Fruit fly (Drosophila melanogaster) whole organism, embryonic: Measurements from ENCODE around the gene Chrac-16.

Experiments used
- Abd-B ChIP-seq: fragments of 200-800 bp; sonication (Bioruptor generic); optimal IDR thresholded peaks from 2 replicates; lab custom pipeline; 2018; ENCODE audit warnings: missing biosample characterization, mild to moderate bottlenecking, missing genetic modification characterization, moderate library complexity
- Ada2b ChIP-seq: fragments of 200-800 bp; sonication (Bioruptor generic); IDR thresholded peaks from 2 replicates; pipeline ENCODE4 v1.3.6; 2022; ENCODE audit warnings: missing biosample characterization, missing genetic modification characterization
- Antp ChIP-seq: fragments of 200-800 bp; sonication (Bioruptor generic); optimal IDR thresholded peaks from 3 replicates; lab custom pipeline; 2016; ENCODE audit warnings: missing biosample characterization, missing genetic modification characterization
- Awh ChIP-seq: fragments of 200-800 bp; sonication (Bioruptor generic); IDR thresholded peaks from 2 replicates; pipeline ENCODE4, ENCODE4 v1.3.6; 2022; ENCODE audit warnings: missing biosample characterization, missing genetic modification characterization
- Blimp-1 ChIP-seq: fragments of 200-800 bp; sonication (Bioruptor generic); optimal IDR thresholded peaks from 3 replicates; lab custom pipeline; 2018; ENCODE audit warnings: missing biosample characterization, missing genetic modification characterization, mild to moderate bottlenecking, moderate library complexity, missing genetic modification reagents
- CG10147 ChIP-seq: fragments of 200-800 bp; sonication (Bioruptor generic); optimal IDR thresholded peaks from 2 replicates; lab custom pipeline; 2019; ENCODE audit warnings: missing biosample characterization, mild to moderate bottlenecking, missing genetic modification characterization, moderate library complexity
- CG12391 ChIP-seq: fragments of 200-800 bp; sonication (Bioruptor generic); optimal IDR thresholded peaks from 3 replicates; lab custom pipeline; 2018; ENCODE audit warnings: missing biosample characterization, mild to moderate bottlenecking, missing genetic modification characterization, moderate library complexity
- CG13287 ChIP-seq: fragments of 200-800 bp; sonication (Bioruptor generic); IDR thresholded peaks from 2 replicates; pipeline ENCODE4 v1.3.6; 2022; ENCODE audit warnings: missing biosample characterization, missing genetic modification characterization; ENCODE audit not compliant: partially characterized antibody
- CG13624 ChIP-seq: fragments of 200-800 bp; sonication (Bioruptor generic); optimal IDR thresholded peaks from 2 replicates; lab custom pipeline; 2016; ENCODE audit warnings: missing biosample characterization, missing genetic modification characterization
- CG13775 ChIP-seq: fragments of 200-800 bp; sonication (Bioruptor generic); optimal IDR thresholded peaks from 3 replicates; lab custom pipeline; 2017; ENCODE audit warnings: missing biosample characterization, mild to moderate bottlenecking, missing genetic modification characterization
- CG17829 ChIP-seq: fragments of 200-800 bp; optimal IDR thresholded peaks from 2 replicates; lab custom pipeline; 2019; ENCODE audit warnings: missing biosample characterization, mild to moderate bottlenecking, missing genetic modification characterization, moderate library complexity
- CG18476 ChIP-seq: fragments of 200-800 bp; sonication (Bioruptor generic); optimal IDR thresholded peaks from 2 replicates; lab custom pipeline; 2016; ENCODE audit warnings: missing biosample characterization, mild to moderate bottlenecking, missing genetic modification characterization
- CG30403 ChIP-seq: fragments of 200-800 bp; sonication (Bioruptor generic); optimal IDR thresholded peaks from 3 replicates; lab custom pipeline; 2016; ENCODE audit warnings: missing biosample characterization, missing genetic modification characterization
- CG32532 ChIP-seq: fragments of 200-800 bp; sonication (Bioruptor generic); IDR thresholded peaks from 2 replicates; pipeline ENCODE4 v1.3.6; 2022; ENCODE audit warnings: missing biosample characterization, missing genetic modification characterization
- CG7271 ChIP-seq: fragments of 200-800 bp; sonication (Bioruptor generic); optimal IDR thresholded peaks from 2 replicates; lab custom pipeline; 2018; ENCODE audit warnings: missing biosample characterization, mild to moderate bottlenecking, missing genetic modification characterization, moderate library complexity
- CrebB ChIP-seq: fragments of 200-800 bp; sonication (Bioruptor generic); optimal IDR thresholded peaks from 3 replicates; lab custom pipeline; 2018; ENCODE audit warnings: missing biosample characterization, mild to moderate bottlenecking, missing genetic modification characterization
- D19B ChIP-seq: fragments of 200-800 bp; sonication (Bioruptor generic); optimal IDR thresholded peaks from 2 replicates; lab custom pipeline; 2017; ENCODE audit warnings: missing biosample characterization, mild to moderate bottlenecking, missing genetic modification characterization
- ERR ChIP-seq: fragments of 200-800 bp; sonication (Bioruptor generic); optimal IDR thresholded peaks from 2 replicates; lab custom pipeline; 2016; ENCODE audit warnings: missing biosample characterization, missing genetic modification characterization
- GATAe ChIP-seq: fragments of 200-800 bp; sonication (Bioruptor generic); conservative IDR thresholded peaks from 2 replicates; pipeline ENCODE4 v1.3.6; 2022; ENCODE audit warnings: missing biosample characterization, missing genetic modification characterization
- HHEX ChIP-seq: fragments of 200-800 bp; sonication (Bioruptor generic); optimal IDR thresholded peaks from 3 replicates; lab custom pipeline; 2017; ENCODE audit warnings: missing biosample characterization, mild to moderate bottlenecking, missing genetic modification characterization, missing genetic modification reagents
- Med ChIP-seq: fragments of 200-800 bp; sonication (Bioruptor generic); peaks from one replicate; lab custom pipeline; 2016; ENCODE audit warnings: missing biosample characterization, missing genetic modification characterization, mild to moderate bottlenecking, inconsistent platforms, moderate library complexity
- NC2β ChIP-seq: fragments of 200-800 bp; sonication (Bioruptor generic); optimal IDR thresholded peaks from 2 replicates; lab custom pipeline; 2016; ENCODE audit warnings: missing biosample characterization, missing genetic modification characterization
- PHDP ChIP-seq: fragments of 200-800 bp; sonication (Bioruptor generic); optimal IDR thresholded peaks from 3 replicates; lab custom pipeline; 2018; ENCODE audit warnings: missing biosample characterization, mild to moderate bottlenecking, missing genetic modification characterization, moderate library complexity
- Poxn ChIP-seq: fragments of 200-800 bp; sonication (Bioruptor generic); IDR thresholded peaks from 2 replicates; pipeline ENCODE4 v1.3.6; 2022; ENCODE audit warnings: missing biosample characterization, missing genetic modification characterization
- Sry-δ ChIP-seq: fragments of 200-800 bp; sonication (Bioruptor generic); optimal IDR thresholded peaks from 2 replicates; lab custom pipeline; 2016; ENCODE audit warnings: missing biosample characterization, missing genetic modification characterization
- Stat92E ChIP-seq, 3 experiments: fragments of >200 bp in 2 of 3; fragments of 200-800 bp in 1 of 3; sonication (Bioruptor generic) in 1 of 3; optimal IDR thresholded peaks; 2 replicates each; lab custom pipeline; 2017 to 2019; ENCODE audit warnings: missing biosample characterization in 3 of 3, missing genetic modification characterization in 3 of 3, mild to moderate bottlenecking in 1 of 3, moderate library complexity in 1 of 3
- TFAM ChIP-seq: fragments of 200-800 bp; sonication (Bioruptor generic); optimal IDR thresholded peaks from 2 replicates; lab custom pipeline; 2017; ENCODE audit warnings: missing biosample characterization, missing genetic modification characterization, inconsistent platforms
- ac ChIP-seq: fragments of 200-800 bp; sonication (Bioruptor generic); optimal IDR thresholded peaks from 3 replicates; lab custom pipeline; 2017; ENCODE audit warnings: missing biosample characterization, mild to moderate bottlenecking, missing genetic modification characterization
- ase ChIP-seq: fragments of 200-800 bp; sonication (Bioruptor generic); IDR thresholded peaks from 3 replicates; pipeline ENCODE4 v1.3.6; 2022; ENCODE audit warnings: missing biosample characterization, missing genetic modification characterization
- cas ChIP-seq: fragments of 200-800 bp; sonication (Bioruptor generic); IDR thresholded peaks from 2 replicates; pipeline ENCODE4 v1.3.6; 2022; ENCODE audit warnings: missing biosample characterization, missing genetic modification characterization
- ci ChIP-seq: fragments of 200-800 bp; sonication (Bioruptor generic); IDR thresholded peaks from 3 replicates; pipeline ENCODE4 v1.3.6; 2022; ENCODE audit warnings: missing biosample characterization, missing genetic modification characterization
- dati ChIP-seq: fragments of 200-800 bp; sonication (Bioruptor generic); IDR thresholded peaks from 2 replicates; pipeline ENCODE4 v1.3.6; 2022; ENCODE audit warnings: missing biosample characterization, missing genetic modification characterization
- ewg ChIP-seq: fragments of 200-800 bp; sonication (Bioruptor generic); optimal IDR thresholded peaks from 3 replicates; lab custom pipeline; 2017; ENCODE audit warnings: mild to moderate bottlenecking, missing biosample characterization, missing genetic modification reagents, missing genetic modification characterization
- grn ChIP-seq: fragments of 200-800 bp; sonication (Bioruptor generic); optimal IDR thresholded peaks from 3 replicates; lab custom pipeline; 2017; ENCODE audit warnings: missing biosample characterization, missing genetic modification characterization
- h ChIP-seq: fragments of >200 bp; optimal IDR thresholded peaks from 2 replicates; lab custom pipeline; 2017
- jumu ChIP-seq: fragments of 200-800 bp; sonication (Bioruptor generic); optimal IDR thresholded peaks from 3 replicates; lab custom pipeline; 2016; ENCODE audit warnings: missing biosample characterization, missing genetic modification characterization
- kni ChIP-seq: fragments of 200-800 bp; sonication (Bioruptor generic); optimal IDR thresholded peaks from 3 replicates; lab custom pipeline; 2017; ENCODE audit warnings: mild to moderate bottlenecking, missing biosample characterization, missing genetic modification reagents, missing genetic modification characterization
- pnt ChIP-seq: fragments of 200-800 bp; sonication (Bioruptor generic); optimal IDR thresholded peaks from 3 replicates; lab custom pipeline; 2016; ENCODE audit warnings: missing biosample characterization, missing genetic modification characterization
- slbo ChIP-seq: fragments of 200-800 bp; sonication (Bioruptor generic); IDR thresholded peaks from 2 replicates; pipeline ENCODE4 v1.3.6; 2022; ENCODE audit warnings: missing biosample characterization, missing genetic modification characterization
- tin ChIP-seq: fragments of 200-800 bp; sonication (Bioruptor generic); optimal IDR thresholded peaks from 3 replicates; lab custom pipeline; 2016; ENCODE audit warnings: missing biosample characterization, missing genetic modification characterization

Chrac-16 gene

DNA sequence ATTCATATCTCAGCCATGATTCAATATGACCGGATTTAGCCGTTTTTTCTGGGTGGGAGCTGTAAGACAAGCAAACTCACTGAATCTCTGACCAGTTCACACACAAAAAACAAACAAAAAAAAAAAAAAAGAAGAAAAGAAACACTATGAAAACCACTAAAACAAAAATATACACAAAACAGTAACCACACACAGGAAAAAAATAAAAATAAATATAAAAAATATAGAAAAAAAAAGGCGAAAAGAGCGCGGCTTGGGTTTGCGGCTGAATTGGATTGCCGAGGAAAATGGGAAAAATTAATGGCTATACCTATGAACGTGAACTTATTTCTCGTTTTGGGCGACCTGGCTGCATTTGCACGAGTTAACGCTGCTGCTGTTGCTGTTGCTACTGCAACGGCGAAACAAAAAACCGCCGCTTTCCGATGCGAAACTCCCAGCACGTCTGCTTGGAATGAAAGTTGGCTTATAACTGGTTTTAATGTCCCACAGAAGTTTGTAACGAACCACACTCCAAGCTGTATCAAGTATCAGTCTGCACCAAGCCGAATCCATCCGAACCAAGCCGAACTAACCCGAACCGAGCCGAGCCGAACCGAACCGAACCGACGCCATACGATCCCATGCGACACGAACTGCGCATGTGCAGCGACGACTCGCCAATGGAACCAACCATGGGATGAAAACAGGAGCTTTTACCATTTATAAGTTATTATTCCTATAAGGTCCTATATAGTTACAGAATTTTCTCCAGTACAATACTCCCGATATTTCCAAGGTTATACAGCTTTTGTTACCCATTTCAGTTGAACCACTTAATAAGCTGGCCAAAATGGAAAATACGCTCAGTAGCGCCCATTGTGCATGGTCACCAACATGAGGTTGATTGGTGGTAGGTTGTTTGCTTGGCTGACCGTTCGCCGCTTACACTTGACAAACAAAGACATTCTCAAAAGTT is 14.0 kb downstream of the Chrac-16 start, which contains the start of gene fw (continued):
- TF ChIP-seq D19B (no peak), grn (no peak), CG30403 (GFP tag; lab: Kevin White, UChicago) (no peak), HHEX (no peak), Antp (GFP tag; lab: Kevin White, UChicago) (peak; percentile 36), slbo (GFP tag; lab: Robert Waterston, UW) (peak; percentile 50), CG13624 (GFP tag; lab: Kevin White, UChicago) (no peak), pnt (GFP tag; lab: Kevin White, UChicago) (no peak), CG7271 (tag; lab: Kevin White, UChicago) (no peak), cas (GFP tag; lab: Robert Waterston, UW) (no peak), jumu (no peak), ewg (GFP tag; lab: Kevin White, UChicago) (peak; percentile 12), CG13775 (GFP tag; lab: Kevin White, UChicago) (no peak), CG13287 (no peak), CG12391 (tag; lab: Kevin White, UChicago) (peak; percentile 41), ERR (GFP tag; lab: Kevin White, UChicago) (no peak), Abd-B (GFP tag; lab: Kevin White, UChicago) (no peak), Poxn (GFP tag; lab: Robert Waterston, UW) (no peak), GATAe (GFP tag; lab: Robert Waterston, UW) (no peak), CG17829 (peak; percentile 22), tin (peak; percentile 1), h (lab: Kevin White, UChicago) (no peak), dati (no peak), Stat92E (GFP tag; optimal IDR thresholded peaks at IDR 0.05; lab: Kevin White, UChicago) (no peak), Med (GFP tag; lab: Kevin White, UChicago) (peak; percentile 90), CG32532 (GFP tag; lab: Robert Waterston, UW) (peak; percentile 54), CrebB (tag; lab: Kevin White, UChicago) (no peak), Awh (GFP tag; lab: Robert Waterston, UW) (peak; percentile 20; the same call in 1 of the 2 replicates), NC2β (GFP tag; lab: Kevin White, UChicago) (no peak), CG10147 (no peak), PHDP (peak; percentile 38), CG18476 (no peak), Ada2b (GFP tag; lab: Robert Waterston, UW) (peak; percentile 19; the same call in 1 of the 2 replicates)
- TF ChIP-seq, all 482 proteins: peak for 125

DNA sequence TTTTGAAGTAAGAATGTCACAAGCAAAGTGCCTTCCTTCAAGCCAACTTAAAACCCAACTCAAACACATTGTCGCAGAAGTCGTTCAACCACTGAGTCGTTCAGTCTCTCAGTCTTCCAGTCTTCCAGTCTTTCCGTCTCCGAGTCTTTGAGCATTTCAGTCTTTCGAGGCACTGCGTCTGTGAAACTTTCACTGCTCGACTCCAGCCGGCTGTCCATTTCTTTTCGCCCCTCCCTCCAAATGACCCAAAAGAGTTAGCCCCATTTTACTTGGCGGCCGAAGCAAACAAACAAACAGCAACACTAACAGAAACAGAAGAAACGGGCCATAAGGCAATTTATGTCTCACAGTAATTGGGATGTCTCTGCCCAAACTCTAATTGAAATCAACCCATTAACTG is 16.8 kb downstream of the Chrac-16 start:
- no peak for TF ChIP-seq ac
- TF ChIP-seq Blimp-1 (GFP tag; lab: Kevin White, UChicago): peak; percentile 90
- TF ChIP-seq Sry-δ (GFP tag; lab: Kevin White, UChicago): no peak
- peak; percentile 44 for TF ChIP-seq kni (GFP tag; lab: Kevin White, UChicago)
- TF ChIP-seq ase (GFP tag; lab: Robert Waterston, UW): no peak
- TF ChIP-seq TFAM (GFP tag; lab: Kevin White, UChicago): no peak
- 0 out of 3 replicates have a peak, but pooled peaks have one; percentile 35 for TF ChIP-seq ci
- TF ChIP-seq, all 482 proteins: peak for 3
